Worm (Caenorhabditis elegans) whole organism, mixed stage, embryonic: ENCODE results near the gene C02B8.12.

ENCODE experiments used
- M03D4.4 ChIP-seq: sonication (generic microtip); optimal IDR thresholded peaks from 2 replicates; lab custom pipeline; 2017; ENCODE audit warnings: mild to moderate bottlenecking, missing genetic modification characterization, missing compliant biosample characterization
- bed-3 ChIP-seq: fragments of 200-800 bp; sonication (Bioruptor generic); optimal IDR thresholded peaks from 3 replicates; lab custom pipeline; 2018; ENCODE audit warnings: mild to moderate bottlenecking, missing genetic modification characterization, moderate library complexity, missing compliant biosample characterization
- blmp-1 ChIP-seq: fragments of 150-350 bp; optimal IDR thresholded peaks from 2 replicates; lab custom pipeline; 2014; ENCODE audit warnings: missing biosample characterization, missing genetic modification characterization
- ceh-39 ChIP-seq: fragments of 150-350 bp; optimal IDR thresholded peaks from 2 replicates; lab custom pipeline; 2014; ENCODE audit warnings: missing biosample characterization, missing genetic modification characterization
- ceh-43 ChIP-seq: fragments of 200-800 bp; sonication (Bioruptor generic); optimal IDR thresholded peaks from 2 replicates; lab custom pipeline; 2018; ENCODE audit warnings: mild to moderate bottlenecking, missing genetic modification characterization, moderate library complexity, missing compliant biosample characterization
- ceh-83 ChIP-seq: fragments of 200-800 bp; sonication (Bioruptor generic); optimal IDR thresholded peaks from 2 replicates; lab custom pipeline; 2018; ENCODE audit warnings: mild to moderate bottlenecking, missing genetic modification characterization, missing compliant biosample characterization
- ces-1 ChIP-seq: fragments of 150-350 bp; optimal IDR thresholded peaks from 2 replicates; lab custom pipeline; 2014; ENCODE audit warnings: missing biosample characterization, missing genetic modification reagents, missing genetic modification characterization
- drap-1 ChIP-seq: fragments of 200-800 bp; sonication (Bioruptor generic); optimal IDR thresholded peaks from 3 replicates; lab custom pipeline; 2018; ENCODE audit warnings: mild to moderate bottlenecking, missing genetic modification characterization, missing compliant biosample characterization
- elt-1 ChIP-seq: sonication (generic microtip); optimal IDR thresholded peaks from 2 replicates; lab custom pipeline; 2017; ENCODE audit warnings: missing genetic modification characterization, mild to moderate bottlenecking, missing compliant biosample characterization, antibody characterized with exemption, moderate library complexity, borderline replicate concordance; ENCODE audit not compliant: insufficient read depth
- elt-3 ChIP-seq: fragments of 150-350 bp; optimal IDR thresholded peaks from 2 replicates; lab custom pipeline; 2014; ENCODE audit warnings: missing biosample characterization, missing genetic modification characterization
- flh-1 ChIP-seq: fragments of 200-800 bp; sonication (Bioruptor generic); optimal IDR thresholded peaks from 2 replicates; lab custom pipeline; 2018; ENCODE audit warnings: mild to moderate bottlenecking, missing genetic modification characterization, moderate library complexity, missing compliant biosample characterization
- ham-2 ChIP-seq: fragments of 200-800 bp; sonication (Bioruptor generic); optimal IDR thresholded peaks from 2 replicates; lab custom pipeline; 2018; ENCODE audit warnings: mild to moderate bottlenecking, missing genetic modification characterization, missing compliant biosample characterization
- hlh-1 ChIP-seq: fragments of 150-350 bp; optimal IDR thresholded peaks from 2 replicates; lab custom pipeline; 2014; ENCODE audit warnings: missing biosample characterization, missing genetic modification reagents, missing genetic modification characterization
- lin-13 ChIP-seq: fragments of 150-350 bp; optimal IDR thresholded peaks from 2 replicates; lab custom pipeline; 2014; ENCODE audit warnings: missing biosample characterization, missing genetic modification characterization
- lin-32 ChIP-seq: fragments of 200-800 bp; sonication (Bioruptor generic); optimal IDR thresholded peaks from 2 replicates; lab custom pipeline; 2018; ENCODE audit warnings: mild to moderate bottlenecking, missing genetic modification characterization, missing compliant biosample characterization
- lsy-2 ChIP-seq: fragments of 150-350 bp; optimal IDR thresholded peaks from 2 replicates; lab custom pipeline; 2014; ENCODE audit warnings: missing biosample characterization, missing genetic modification characterization
- mab-5 ChIP-seq: fragments of 150-350 bp; optimal IDR thresholded peaks from 2 replicates; lab custom pipeline; 2014; ENCODE audit warnings: missing biosample characterization, missing genetic modification characterization
- mls-2 ChIP-seq: sonication (generic microtip); optimal IDR thresholded peaks from 2 replicates; lab custom pipeline; 2016; ENCODE audit warnings: mild to moderate bottlenecking, missing genetic modification characterization, moderate library complexity, missing compliant biosample characterization
- nhr-12 ChIP-seq: fragments of 150-350 bp; optimal IDR thresholded peaks from 2 replicates; lab custom pipeline; 2014; ENCODE audit warnings: missing biosample characterization, missing genetic modification characterization
- nhr-2 ChIP-seq: fragments of 150-350 bp; optimal IDR thresholded peaks from 2 replicates; lab custom pipeline; 2014; ENCODE audit warnings: missing biosample characterization, missing genetic modification characterization
- nhr-237 ChIP-seq: fragments of 150-350 bp; optimal IDR thresholded peaks from 2 replicates; lab custom pipeline; 2014; ENCODE audit warnings: missing biosample characterization, missing genetic modification characterization
- nhr-28 ChIP-seq: fragments of 150-350 bp; optimal IDR thresholded peaks from 2 replicates; lab custom pipeline; 2014; ENCODE audit warnings: missing biosample characterization, missing genetic modification characterization
- nhr-76 ChIP-seq: sonication (generic microtip); optimal IDR thresholded peaks from 2 replicates; lab custom pipeline; 2017; ENCODE audit warnings: missing biosample characterization, missing genetic modification characterization
- pha-4 ChIP-seq: fragments of 150-350 bp; optimal IDR thresholded peaks from 2 replicates; lab custom pipeline; 2018; ENCODE audit warnings: missing biosample characterization, missing genetic modification reagents, missing genetic modification characterization
- snpc-4 ChIP-seq: fragments of 150-350 bp; optimal IDR thresholded peaks from 2 replicates; lab custom pipeline; 2014; ENCODE audit warnings: missing biosample characterization, missing genetic modification characterization
- sptf-1 ChIP-seq: sonication (generic microtip); optimal IDR thresholded peaks from 2 replicates; lab custom pipeline; 2017; ENCODE audit warnings: mild to moderate bottlenecking, missing genetic modification characterization, moderate library complexity, missing compliant biosample characterization
- tbx-8 ChIP-seq: fragments of 200-800 bp; sonication (Bioruptor generic); optimal IDR thresholded peaks from 2 replicates; lab custom pipeline; 2018; ENCODE audit warnings: mild to moderate bottlenecking, missing genetic modification characterization, moderate library complexity, missing compliant biosample characterization
- unc-120 ChIP-seq: sonication (generic microtip); optimal IDR thresholded peaks from 2 replicates; lab custom pipeline; 2017; ENCODE audit warnings: missing genetic modification characterization, missing compliant biosample characterization; ENCODE audit not compliant: poor library complexity, severe bottlenecking
- unc-39 ChIP-seq: fragments of 150-350 bp; optimal IDR thresholded peaks from 2 replicates; lab custom pipeline; 2014; ENCODE audit warnings: missing biosample characterization, missing genetic modification characterization
- unc-62 ChIP-seq: fragments of 150-350 bp; optimal IDR thresholded peaks from 2 replicates; lab custom pipeline; 2014; ENCODE audit warnings: missing biosample characterization, missing genetic modification reagents, missing genetic modification characterization
- ztf-11 ChIP-seq: fragments of 150-350 bp; optimal IDR thresholded peaks from 2 replicates; lab custom pipeline; 2014; ENCODE audit warnings: missing biosample characterization, missing genetic modification characterization

The C02B8.12 gene

DNA sequence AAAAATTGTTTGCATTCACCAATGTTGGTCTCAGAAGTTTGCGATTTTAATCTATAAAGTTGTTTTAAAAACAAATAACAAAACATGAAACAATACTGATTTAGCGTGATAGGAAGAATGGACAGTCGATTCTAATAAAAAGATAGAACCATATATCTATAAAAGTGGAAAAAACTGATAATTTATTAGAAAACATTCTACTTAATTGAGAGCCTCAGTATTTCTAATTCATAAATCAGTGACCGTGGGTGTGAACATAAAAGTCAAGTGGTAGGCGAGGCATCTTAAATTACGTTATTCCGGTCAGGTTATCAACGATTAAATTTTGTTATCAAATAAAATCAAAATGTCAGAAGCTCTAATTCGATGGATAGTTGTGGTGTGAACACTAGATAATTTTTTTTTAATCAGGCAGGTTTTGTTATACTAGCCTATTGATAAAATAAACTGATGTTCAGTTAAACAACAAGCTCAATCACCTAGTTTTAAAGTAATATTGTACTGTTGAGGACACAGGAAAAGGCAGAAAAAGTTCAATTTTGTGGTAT lies 24.3 kb downstream of the C02B8.12 start, which contains the start of gene catp-5:
Gene catp-5 (minus strand): TSS at position 51 of the 548 bp plus-strand sequence.
- TF ChIP-seq lin-13 (tag; lab: Kevin White, UChicago) (no peak), drap-1 (GFP tag; lab: Kevin White, UChicago) (no peak), mls-2 (tag; lab: Kevin White, UChicago) (no peak), nhr-12 (tag; lab: Kevin White, UChicago) (no peak)
- TF ChIP-seq, all 35 proteins: peak for 0

DNA sequence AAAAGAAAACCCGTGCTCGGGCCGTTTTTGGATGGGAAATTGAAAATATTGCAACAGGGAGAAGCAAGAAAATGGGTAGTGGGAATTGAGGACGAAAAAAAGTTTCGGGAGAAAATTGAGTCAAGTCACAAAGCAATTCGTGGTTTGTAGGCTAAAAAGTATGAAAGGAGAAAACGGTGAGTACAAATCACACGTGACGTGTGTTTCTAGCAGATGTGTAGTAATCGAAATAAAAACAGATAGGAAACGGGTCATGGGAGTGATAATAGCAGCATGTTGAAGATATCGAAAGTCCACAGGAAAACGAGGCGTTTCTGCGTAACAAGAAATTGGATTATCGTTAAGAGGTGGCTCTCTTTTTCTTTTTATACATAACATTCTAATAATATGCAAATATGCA lies 33.3 kb downstream of the C02B8.12 start:
- TF ChIP-seq ces-1 (GFP tag; lab: Kevin White, UChicago) (peak; percentile 61), nhr-12 (tag; lab: Kevin White, UChicago) (no peak)

DNA sequence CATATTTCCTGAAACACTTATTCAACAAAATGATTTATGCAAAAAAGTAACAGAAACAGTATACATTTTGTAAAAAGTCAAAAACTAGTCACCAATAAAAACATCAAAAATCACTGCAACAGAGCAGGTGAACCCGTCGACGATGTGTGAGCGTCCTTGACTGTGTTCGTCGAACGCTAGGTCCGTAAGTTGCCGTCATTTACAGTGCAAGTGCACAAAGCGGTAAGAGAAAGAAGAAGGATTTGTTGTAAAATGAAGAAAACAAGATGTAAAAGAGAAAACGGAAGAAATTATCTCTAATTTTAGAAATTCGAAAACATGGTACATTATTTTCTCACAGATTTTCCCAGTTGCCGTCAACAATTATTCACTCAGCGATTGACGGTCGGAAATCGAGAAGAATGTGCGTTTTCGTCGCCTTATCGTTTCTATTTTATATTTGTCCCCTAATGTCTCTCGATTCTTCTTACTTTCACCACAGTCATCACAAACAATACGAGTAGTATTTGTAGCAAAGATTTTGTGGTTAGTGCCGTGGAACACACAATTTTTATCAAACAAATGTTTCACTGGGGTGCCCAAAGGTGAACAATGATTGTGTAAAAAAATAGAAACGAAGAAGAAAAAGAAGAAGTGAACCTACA lies 33.8 kb downstream of the C02B8.12 start:
- no peak for TF ChIP-seq lin-13 (tag; lab: Kevin White, UChicago)
- no peak for TF ChIP-seq bed-3 (GFP tag; lab: Kevin White, UChicago)
- no peak for TF ChIP-seq lin-32 (GFP tag; lab: Kevin White, UChicago)
- TF ChIP-seq nhr-12 (tag; lab: Kevin White, UChicago) = no peak
- no peak for TF ChIP-seq ces-1 (GFP tag; lab: Kevin White, UChicago)
- no peak for TF ChIP-seq ceh-83 (GFP tag; lab: Kevin White, UChicago)
- no peak for TF ChIP-seq flh-1
- no peak for TF ChIP-seq ceh-43 (GFP tag; lab: Kevin White, UChicago)
- no peak for TF ChIP-seq elt-1 (tag; lab: Kevin White, UChicago)
- TF ChIP-seq unc-39 (tag; lab: Kevin White, UChicago) = no peak
- no peak for TF ChIP-seq nhr-76 (tag; lab: Kevin White, UChicago)
- TF ChIP-seq sptf-1 (tag; lab: Kevin White, UChicago) = no peak
- no peak for TF ChIP-seq snpc-4
- TF ChIP-seq elt-3 (tag; lab: Kevin White, UChicago) = no peak
- TF ChIP-seq drap-1 (GFP tag; lab: Kevin White, UChicago) = no peak
- TF ChIP-seq ceh-39 (tag; lab: Kevin White, UChicago) = no peak
- TF ChIP-seq nhr-2 = no peak
- no peak for TF ChIP-seq tbx-8 (GFP tag; lab: Kevin White, UChicago)
- TF ChIP-seq nhr-237 (tag; lab: Kevin White, UChicago) = no peak
- TF ChIP-seq M03D4.4 (tag; lab: Kevin White, UChicago) = no peak

DNA sequence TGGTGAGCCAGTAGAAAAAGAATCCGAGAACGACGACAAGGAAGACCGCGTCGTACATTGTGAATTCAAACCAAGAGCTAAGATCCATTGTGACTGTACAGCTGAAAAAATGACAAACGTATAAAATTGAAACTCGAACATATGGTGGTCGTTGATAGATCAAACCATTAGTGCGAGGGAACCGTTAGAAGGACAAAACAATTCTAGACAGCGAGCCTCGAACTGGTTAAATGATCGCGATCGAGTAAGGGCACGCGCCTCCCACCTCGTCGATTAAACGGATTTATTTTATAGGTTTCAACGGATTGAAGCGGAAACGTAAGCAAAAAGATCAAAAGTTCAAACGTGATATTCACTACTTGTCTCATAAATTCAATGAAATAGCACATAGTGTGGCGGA lies 34.7 kb downstream of the C02B8.12 start, which contains the start of gene vem-1:
Gene vem-1 (minus strand): TSS at position 101 of the 400 bp plus-strand sequence.
- TF ChIP-seq nhr-2 = no peak
- TF ChIP-seq lsy-2 (tag; lab: Kevin White, UChicago) = no peak
- no peak for TF ChIP-seq nhr-28 (tag; lab: Kevin White, UChicago)
- no peak for TF ChIP-seq lin-32 (GFP tag; lab: Kevin White, UChicago)
- TF ChIP-seq elt-1 (tag; lab: Kevin White, UChicago) = no peak
- TF ChIP-seq blmp-1 (tag; lab: Kevin White, UChicago) = no peak
- no peak for TF ChIP-seq unc-120 (tag; lab: Kevin White, UChicago)
- TF ChIP-seq nhr-237 (tag; lab: Kevin White, UChicago) = no peak
- TF ChIP-seq hlh-1 (tag; lab: Kevin White, UChicago) = no peak
- TF ChIP-seq pha-4 (tag; lab: Kevin White, UChicago) = no peak
- no peak for TF ChIP-seq unc-62 (GFP tag; lab: Kevin White, UChicago)
- TF ChIP-seq mls-2 (tag; lab: Kevin White, UChicago) = no peak
- no peak for TF ChIP-seq ham-2 (GFP tag; lab: Kevin White, UChicago)
- TF ChIP-seq ceh-83 (GFP tag; lab: Kevin White, UChicago) = no peak
- TF ChIP-seq ztf-11 (tag; lab: Kevin White, UChicago) = no peak
- TF ChIP-seq mab-5 = no peak
- TF ChIP-seq ceh-43 (GFP tag; lab: Kevin White, UChicago) = no peak
